Worm (Caenorhabditis elegans) whole organism, L1 larva: ENCODE measurements around the gene T08D10.4.
"Not testable (repeated sequence)": the region's sequence is repeated elsewhere in the genome, so short reads cannot be mapped to it uniquely, and the experiment has no call there.

Source experiments
- dpl-1 ChIP-seq, 3 experiments: fragments of 150-350 bp in 2 of 3; sonication (generic microtip) in 1 of 3; optimal IDR thresholded peaks; 2 replicates each; lab custom pipeline; 2014 to 2017; ENCODE audit warnings: missing biosample characterization in 3 of 3, missing genetic modification characterization in 3 of 3, missing genetic modification reagents in 3 of 3
- fos-1 ChIP-seq: fragments of 150-350 bp; optimal IDR thresholded peaks from 2 replicates; lab custom pipeline; 2014; ENCODE audit warnings: missing biosample characterization, missing genetic modification characterization
- lsy-2 ChIP-seq, 2 experiments: fragments of 150-350 bp; optimal IDR thresholded peaks; 2 replicates each; lab custom pipeline; 2014; ENCODE audit warnings: missing biosample characterization in 2 of 2, missing genetic modification characterization in 2 of 2
- pax-3 ChIP-seq: fragments of 200-800 bp; sonication (Bioruptor generic); optimal IDR thresholded peaks from 2 replicates; lab custom pipeline; 2018; ENCODE audit warnings: mild to moderate bottlenecking, missing genetic modification characterization, moderate library complexity, missing compliant biosample characterization
- snpc-4 ChIP-seq: fragments of 150-350 bp; optimal IDR thresholded peaks from 2 replicates; lab custom pipeline; 2014; ENCODE audit warnings: missing biosample characterization, missing genetic modification characterization
- ztf-11 ChIP-seq, 2 experiments: sonication (generic microtip); optimal IDR thresholded peaks; 2 replicates each; lab custom pipeline; 2016 to 2017; ENCODE audit warnings: missing genetic modification characterization in 2 of 2, missing biosample characterization in 1 of 2, missing compliant biosample characterization in 1 of 2

DNA sequence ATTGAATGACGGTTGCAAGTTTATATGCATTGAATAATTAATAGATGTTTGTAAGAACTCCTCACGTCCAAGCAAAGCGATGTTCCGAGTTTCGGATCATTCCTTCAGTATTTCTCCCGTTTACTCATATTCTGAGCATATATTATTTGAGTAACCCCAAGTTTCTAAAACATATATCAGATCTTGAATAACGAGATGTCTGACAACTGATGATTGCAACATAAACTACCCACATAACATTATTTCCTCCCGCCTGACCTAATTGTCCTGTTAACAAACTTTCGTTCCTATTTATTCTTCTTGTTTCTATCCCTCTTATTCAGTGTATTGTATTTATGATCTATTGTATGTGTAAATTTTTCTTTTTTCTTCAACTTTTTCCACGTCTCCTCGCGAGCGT, 8.0 kb upstream of the T08D10.4 start, which contains the start of gene C49F5.13:
- TF ChIP-seq lsy-2 (tag; optimal IDR thresholded peaks at IDR 0.05; lab: Kevin White, UChicago); pax-3 (tag; lab: Kevin White, UChicago); snpc-4 (tag; lab: Kevin White, UChicago); fos-1 (tag; lab: Kevin White, UChicago); dpl-1 (GFP tag; optimal IDR thresholded peaks at IDR 0.05; lab: Kevin White, UChicago); ztf-11 (tag; optimal IDR thresholded peaks at IDR 0.05; lab: Kevin White, UChicago): not testable (repeated sequence)
